Worm (Caenorhabditis elegans): ENCODE results near the gene ZK1236.9.

The ZK1236.9 gene

ce11 chrIII:8411976-8412375 is 23.0 kb downstream of the ZK1236.9 start (continued):
- TF ChIP-seq madf-9 (GFP tag; conservative IDR thresholded peaks at IDR 0.05) = 0 out of 2 replicates have a peak, but pooled peaks have one; percentile 35
- no peak for TF ChIP-seq zfp-2 (tag; optimal IDR thresholded peaks at IDR 0.05)
- TF ChIP-seq unc-39 (tag; optimal IDR thresholded peaks at IDR 0.05) = no peak
- TF ChIP-seq lim-7 (GFP tag; IDR thresholded peaks at IDR 0.05) = no peak; the same call in 1 of the 2 replicates
- TF ChIP-seq pha-4 (GFP tag; IDR thresholded peaks at IDR 0.05) = peak; percentile 65
- peak; percentile 94 for TF ChIP-seq pha-4 (tag; optimal IDR thresholded peaks at IDR 0.05)
- TF ChIP-seq nhr-42 (GFP tag; IDR thresholded peaks at IDR 0.05) = no peak
- TF ChIP-seq ztf-7 (tag; optimal IDR thresholded peaks at IDR 0.05) = peak; percentile 42
- TF ChIP-seq ceh-28 (tag; optimal IDR thresholded peaks at IDR 0.05) = no peak
- TF ChIP-seq ZK337.2 (GFP tag; IDR thresholded peaks at IDR 0.05) = no peak
- TF ChIP-seq zip-2 (tag; optimal IDR thresholded peaks at IDR 0.05) = no peak
- TF ChIP-seq mep-1 (tag; optimal IDR thresholded peaks at IDR 0.05) = peak; percentile 93
- TF ChIP-seq zip-11 (GFP tag; IDR thresholded peaks at IDR 0.05) = no peak
- no peak for TF ChIP-seq nhr-76 (tag; optimal IDR thresholded peaks at IDR 0.05)
- no peak for TF ChIP-seq duxl-1 (tag; optimal IDR thresholded peaks at IDR 0.05; ENCODE audit: poor library complexity)
- peak; percentile 90 for TF ChIP-seq aha-1 (tag)
- no peak for TF ChIP-seq lin-39 (tag; optimal IDR thresholded peaks at IDR 0.05)
- TF ChIP-seq lin-29 (GFP tag; IDR thresholded peaks at IDR 0.05) = no peak
- TF ChIP-seq unc-62 (GFP tag; optimal IDR thresholded peaks at IDR 0.05 in 1 of 2) = peak in 1 of 2 experiments; percentile 96
- TF ChIP-seq unc-62 (tag; optimal IDR thresholded peaks at IDR 0.05) = no peak
- TF ChIP-seq php-3 (GFP tag; IDR thresholded peaks at IDR 0.05) = 0 out of 2 replicates have a peak, but pooled peaks have one; percentile 22
- TF ChIP-seq Y105C5A.15 (GFP tag; IDR thresholded peaks at IDR 0.05) = no peak
- peak; percentile 80 for TF ChIP-seq hlh-30 (tag; optimal IDR thresholded peaks at IDR 0.05; ENCODE audit: insufficient read depth)
- TF ChIP-seq tra-1 (GFP tag; IDR thresholded peaks at IDR 0.05) = no peak
- TF ChIP-seq zfp-3 (GFP tag; conservative IDR thresholded peaks at IDR 0.05) = no peak
- TF ChIP-seq spr-1 (tag; optimal IDR thresholded peaks at IDR 0.05) = peak; percentile 39
- no peak for TF ChIP-seq ceh-44 (GFP tag; IDR thresholded peaks at IDR 0.05)
- peak; percentile 81 for TF ChIP-seq hmg-1.1 (GFP tag; IDR thresholded peaks at IDR 0.05)
- no peak for TF ChIP-seq F37D6.2 (tag; optimal IDR thresholded peaks at IDR 0.05)
- peak; percentile 29 for TF ChIP-seq nhr-102 (tag; optimal IDR thresholded peaks at IDR 0.05)
- no peak for TF ChIP-seq gei-8 (GFP tag; optimal IDR thresholded peaks at IDR 0.05)
- TF ChIP-seq T20F7.1 (GFP tag; optimal IDR thresholded peaks at IDR 0.05) = peak; percentile 81
- TF ChIP-seq Y48G9A.11 (GFP tag; IDR thresholded peaks at IDR 0.05) = no peak
- TF ChIP-seq aly-2 (tag; optimal IDR thresholded peaks at IDR 0.05) = no peak
- TF ChIP-seq daf-8 (GFP tag; IDR thresholded peaks at IDR 0.05) = no peak
- TF ChIP-seq saeg-2 (GFP tag; IDR thresholded peaks at IDR 0.05) = no peak
- 0 out of 2 replicates have a peak, but pooled peaks have one; percentile 8 for TF ChIP-seq dmd-9 (GFP tag; IDR thresholded peaks at IDR 0.05)
- TF ChIP-seq lin-1 (GFP tag; IDR thresholded peaks at IDR 0.05) = 0 out of 2 replicates have a peak, but pooled peaks have one; percentile 35
- TF ChIP-seq arid-1 (GFP tag; conservative IDR thresholded peaks at IDR 0.05) = no peak
- TF ChIP-seq nhr-77 (tag; optimal IDR thresholded peaks at IDR 0.05) = peak; percentile 43
- TF ChIP-seq tag-97 (GFP tag; IDR thresholded peaks at IDR 0.05) = no peak
- TF ChIP-seq ama-1 (optimal IDR thresholded peaks at IDR 0.05) = peak; percentile 28
- no peak for TF ChIP-seq cey-2 (tag; optimal IDR thresholded peaks at IDR 0.05; ENCODE audit: borderline replicate concordance, insufficient read depth)
- TF ChIP-seq F44E2.7 (GFP tag; IDR thresholded peaks at IDR 0.05) = no peak
- no peak for TF ChIP-seq egl-27 (tag; optimal IDR thresholded peaks at IDR 0.05)
- TF ChIP-seq ctbp-1 (GFP tag; IDR thresholded peaks at IDR 0.05) = 0 out of 2 replicates have a peak, but pooled peaks have one; percentile 45
- no peak for TF ChIP-seq madf-5 (GFP tag; IDR thresholded peaks at IDR 0.05)
- TF ChIP-seq T26A8.4 (GFP tag; IDR thresholded peaks at IDR 0.05) = peak; percentile 25; the same call in 1 of the 2 replicates
- TF ChIP-seq zag-1 (tag; optimal IDR thresholded peaks at IDR 0.05) = no peak
- TF ChIP-seq sdz-12 (GFP tag; optimal IDR thresholded peaks at IDR 0.05) = no peak
- TF ChIP-seq snpc-1.2 (GFP tag; IDR thresholded peaks at IDR 0.05) = no peak
- no peak for TF ChIP-seq Y5F2A.4 (GFP tag; optimal IDR thresholded peaks at IDR 0.05)

Measured in whole organism, L4 larva.